Worm (Caenorhabditis elegans) whole organism, L3 larva: ENCODE data around the gene ZK867.2.

Experiments used
- ama-1 ChIP-seq: fragments of 150-350 bp; optimal IDR thresholded peaks from 2 replicates; lab custom pipeline; 2018
- ztf-11 ChIP-seq: fragments of 150-350 bp; optimal IDR thresholded peaks from 2 replicates; lab custom pipeline; 2014; ENCODE audit warnings: missing biosample characterization, missing genetic modification characterization

ce11 chrX:7170575-7171297 lies 35.8 kb upstream of the ZK867.2 start, which contains the start of gene bar-1:
- no peak for TF ChIP-seq ztf-11
- TF ChIP-seq ama-1 (lab: Kevin White, UChicago) = no peak
